Worm (Caenorhabditis elegans): ENCODE data around the gene Y45F10A.7.

DNA sequence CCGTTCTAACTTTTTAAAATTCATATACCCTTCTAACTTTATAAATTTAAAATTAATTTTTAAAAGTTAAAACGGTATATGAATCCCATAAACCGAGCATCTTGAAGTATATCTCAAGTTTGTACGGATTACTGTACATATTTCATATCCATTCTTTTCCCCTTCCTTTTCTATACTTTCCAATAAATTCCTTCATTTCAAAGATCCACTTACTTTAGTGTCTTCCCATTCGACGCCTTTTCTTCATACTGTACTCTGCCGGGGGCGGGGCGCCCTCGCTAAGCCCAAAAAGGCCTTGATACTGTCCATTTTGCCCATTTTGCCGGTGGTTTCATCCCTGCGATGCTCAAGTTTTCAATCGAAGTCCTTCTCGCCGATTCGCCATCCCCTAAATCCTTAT is 26.6 kb upstream of the Y45F10A.7 start, which contains the start of gene fezf-1:
- no peak for TF ChIP-seq ztf-29 (GFP tag; IDR thresholded peaks at IDR 0.05)
- TF ChIP-seq ztf-23 (GFP tag; IDR thresholded peaks at IDR 0.05), result no peak
- no peak for TF ChIP-seq klf-2 (GFP tag; conservative IDR thresholded peaks at IDR 0.05)

All from whole organism, midembryonic.